Fruit fly (Drosophila melanogaster): ENCODE results near the gene zpg.

The zpg gene

DNA sequence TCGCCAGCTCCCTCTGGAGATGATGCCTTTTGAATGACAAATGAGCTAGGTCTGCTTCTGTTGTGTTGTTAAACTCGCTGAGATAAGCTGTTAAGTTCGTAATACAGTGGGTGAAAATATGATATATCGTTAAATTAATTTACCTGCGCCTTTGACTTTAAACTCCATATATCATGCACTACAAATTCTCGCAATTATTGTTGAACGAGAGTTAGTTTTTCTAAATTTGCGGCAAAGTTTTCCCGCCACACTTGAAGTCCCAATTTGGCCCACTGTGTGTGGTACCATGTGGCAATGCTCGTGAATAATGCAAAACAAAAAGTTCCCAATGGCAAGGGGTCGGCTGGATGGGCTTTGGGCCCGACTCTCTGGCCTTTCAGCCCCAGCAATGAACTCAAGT is 29.1 kb downstream of the zpg start:
- TF ChIP-seq ey (GFP tag; optimal IDR thresholded peaks at IDR 0.05) (peak; percentile 60), Hr78 (GFP tag; optimal IDR thresholded peaks at IDR 0.05) (no peak), jim (GFP tag; optimal IDR thresholded peaks at IDR 0.05) (no peak), foxo (GFP tag; optimal IDR thresholded peaks at IDR 0.05) (peak in 1 of 2 experiments; percentile 32), CG9705 (GFP tag; optimal IDR thresholded peaks at IDR 0.05) (no peak), br (GFP tag; optimal IDR thresholded peaks at IDR 0.05) (peak; percentile 31), h (GFP tag; optimal IDR thresholded peaks at IDR 0.05) (peak; percentile 38), dmrt93B (GFP tag; optimal IDR thresholded peaks at IDR 0.05) (peak; percentile 23), GATAd (GFP tag; optimal IDR thresholded peaks at IDR 0.05) (no peak), Hr83 (GFP tag; optimal IDR thresholded peaks at IDR 0.05; ENCODE audit: poor library complexity, severe bottlenecking) (no peak), Abd-B (GFP tag; optimal IDR thresholded peaks at IDR 0.05) (no peak), Sp1 (GFP tag; optimal IDR thresholded peaks at IDR 0.05) (peak; percentile 24), tai (GFP tag; optimal IDR thresholded peaks at IDR 0.05) (no peak), rgr (GFP tag; optimal IDR thresholded peaks at IDR 0.05) (peak; percentile 38), OdsH (GFP tag; optimal IDR thresholded peaks at IDR 0.05) (peak; percentile 30), Hnf4 (GFP tag; optimal IDR thresholded peaks at IDR 0.05) (no peak), fru (GFP tag; optimal IDR thresholded peaks at IDR 0.05) (peak; percentile 48), dsf (GFP tag; optimal IDR thresholded peaks at IDR 0.05; ENCODE audit: borderline replicate concordance) (no peak), HLH106 (tag; optimal IDR thresholded peaks at IDR 0.05) (peak; percentile 44)

DNA sequence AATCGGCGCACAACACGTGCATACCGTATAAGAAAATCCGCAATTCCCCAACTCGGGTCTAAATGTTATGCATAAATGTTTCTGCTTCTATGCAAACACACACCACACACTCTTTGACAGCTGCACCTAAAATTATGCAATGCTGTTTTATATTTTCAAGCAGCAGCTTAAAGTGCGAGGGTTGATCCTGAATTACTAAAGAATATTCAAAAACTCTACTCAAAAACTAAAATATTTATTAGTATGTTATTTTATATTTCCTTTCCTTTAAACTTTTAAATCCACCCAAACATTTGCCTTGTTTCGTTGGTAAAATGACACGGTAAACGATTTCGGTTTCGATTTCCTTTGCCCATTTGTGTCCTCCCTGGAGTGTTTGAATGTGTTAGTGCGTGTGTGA is 44.8 kb downstream of the zpg start:
- no peak for TF ChIP-seq ey (GFP tag; optimal IDR thresholded peaks at IDR 0.05)
- TF ChIP-seq jim (GFP tag; optimal IDR thresholded peaks at IDR 0.05) = no peak
- TF ChIP-seq GATAd (GFP tag; optimal IDR thresholded peaks at IDR 0.05) = no peak
- TF ChIP-seq Dif (GFP tag; optimal IDR thresholded peaks at IDR 0.05; ENCODE audit: partially characterized antibody) = no peak
- no peak for TF ChIP-seq fru (GFP tag; optimal IDR thresholded peaks at IDR 0.05)
- TF ChIP-seq dl (GFP tag; optimal IDR thresholded peaks at IDR 0.05; ENCODE audit: insufficient read depth in 1 of 2, partially characterized antibody in 2 of 2) = no peak
- no peak for TF ChIP-seq dmrt93B (GFP tag; optimal IDR thresholded peaks at IDR 0.05)
- no peak for TF ChIP-seq dsf (GFP tag; optimal IDR thresholded peaks at IDR 0.05; ENCODE audit: borderline replicate concordance)
- no peak for TF ChIP-seq brk (GFP tag; optimal IDR thresholded peaks at IDR 0.05)
- TF ChIP-seq Jra (GFP tag; optimal IDR thresholded peaks at IDR 0.05) = no peak
- no peak for TF ChIP-seq Hnf4 (GFP tag; optimal IDR thresholded peaks at IDR 0.05)
- no peak for TF ChIP-seq Mio (GFP tag; optimal IDR thresholded peaks at IDR 0.05)
- TF ChIP-seq sage (GFP tag; optimal IDR thresholded peaks at IDR 0.05) = no peak
- no peak for TF ChIP-seq lola (GFP tag; optimal IDR thresholded peaks at IDR 0.05)
- TF ChIP-seq Myc (optimal IDR thresholded peaks at IDR 0.05) = no peak
- no peak for TF ChIP-seq CG9705 (GFP tag; optimal IDR thresholded peaks at IDR 0.05)

DNA sequence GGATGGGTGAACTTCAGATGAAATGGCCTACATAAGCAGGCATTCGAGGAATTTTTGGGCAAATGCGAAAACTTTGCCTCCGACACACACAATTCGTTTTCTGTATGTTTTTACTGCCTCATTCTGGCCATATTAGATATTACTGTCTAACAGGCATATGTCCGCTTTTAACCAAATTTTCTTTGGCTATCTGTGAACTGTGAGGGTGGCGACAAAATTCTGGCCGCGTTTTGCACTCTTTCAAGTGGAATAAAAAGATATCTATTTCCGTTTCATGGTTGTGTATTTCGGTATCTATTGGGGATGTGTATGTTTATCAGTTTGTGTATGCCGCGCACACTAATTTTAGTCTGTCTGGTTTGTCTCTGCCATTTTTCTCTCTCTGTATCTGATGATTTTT is 47.3 kb downstream of the zpg start:
- TF ChIP-seq brk (GFP tag; optimal IDR thresholded peaks at IDR 0.05) (no peak), Hr83 (GFP tag; optimal IDR thresholded peaks at IDR 0.05; ENCODE audit: poor library complexity, severe bottlenecking) (no peak), br (GFP tag; optimal IDR thresholded peaks at IDR 0.05) (no peak), sage (GFP tag; optimal IDR thresholded peaks at IDR 0.05) (no peak), fru (GFP tag; optimal IDR thresholded peaks at IDR 0.05) (no peak), Sp1 (GFP tag; optimal IDR thresholded peaks at IDR 0.05) (no peak), Hnf4 (GFP tag; optimal IDR thresholded peaks at IDR 0.05) (no peak), HLH106 (tag; optimal IDR thresholded peaks at IDR 0.05) (no peak), Jra (GFP tag; optimal IDR thresholded peaks at IDR 0.05) (no peak), usp (GFP tag; optimal IDR thresholded peaks at IDR 0.05) (no peak), Hr78 (GFP tag; optimal IDR thresholded peaks at IDR 0.05) (no peak), foxo (GFP tag; optimal IDR thresholded peaks at IDR 0.05) (no peak), dsf (GFP tag; optimal IDR thresholded peaks at IDR 0.05; ENCODE audit: borderline replicate concordance) (no peak), Dfd (GFP tag; optimal IDR thresholded peaks at IDR 0.05) (no peak), OdsH (GFP tag; optimal IDR thresholded peaks at IDR 0.05) (no peak), CG9705 (GFP tag; optimal IDR thresholded peaks at IDR 0.05) (no peak), tai (GFP tag; optimal IDR thresholded peaks at IDR 0.05) (no peak), sv (GFP tag; optimal IDR thresholded peaks at IDR 0.05) (no peak)

DNA sequence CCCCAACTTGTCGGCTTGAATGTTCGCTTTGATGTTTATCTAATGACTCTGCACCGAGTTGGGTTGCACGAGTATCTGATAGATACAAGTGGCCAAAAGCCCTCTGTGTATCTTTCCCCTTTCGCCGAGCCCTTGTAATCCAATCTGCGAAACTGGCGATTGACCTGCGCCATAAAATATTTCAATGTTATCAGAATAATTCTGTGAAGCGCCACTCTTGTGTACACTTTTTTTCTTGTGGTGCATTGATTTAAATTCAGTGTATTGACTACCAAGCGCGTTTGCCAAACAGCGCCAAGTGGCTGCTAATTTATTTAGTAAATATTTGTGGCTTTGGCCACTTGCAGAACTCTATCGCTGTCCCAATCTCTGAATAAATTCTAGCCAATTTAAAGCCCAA is 49.6 kb downstream of the zpg start:
- no peak for TF ChIP-seq OdsH (GFP tag; optimal IDR thresholded peaks at IDR 0.05)
- TF ChIP-seq psq (GFP tag; optimal IDR thresholded peaks at IDR 0.05) = no peak
- no peak for TF ChIP-seq lola (GFP tag; optimal IDR thresholded peaks at IDR 0.05)
- TF ChIP-seq Rel (GFP tag; optimal IDR thresholded peaks at IDR 0.05) = no peak
- TF ChIP-seq Rel (tag; optimal IDR thresholded peaks at IDR 0.05) = peak; percentile 17
- no peak for TF ChIP-seq tai (GFP tag; optimal IDR thresholded peaks at IDR 0.05)

All from whole organism, wandering third instar larva.